Fruit fly (Drosophila melanogaster): ENCODE data around the gene twit.
A peak's percentile ranks its signal among the peaks of the same experiment; 100 is the strongest.

Gene twit

DNA sequence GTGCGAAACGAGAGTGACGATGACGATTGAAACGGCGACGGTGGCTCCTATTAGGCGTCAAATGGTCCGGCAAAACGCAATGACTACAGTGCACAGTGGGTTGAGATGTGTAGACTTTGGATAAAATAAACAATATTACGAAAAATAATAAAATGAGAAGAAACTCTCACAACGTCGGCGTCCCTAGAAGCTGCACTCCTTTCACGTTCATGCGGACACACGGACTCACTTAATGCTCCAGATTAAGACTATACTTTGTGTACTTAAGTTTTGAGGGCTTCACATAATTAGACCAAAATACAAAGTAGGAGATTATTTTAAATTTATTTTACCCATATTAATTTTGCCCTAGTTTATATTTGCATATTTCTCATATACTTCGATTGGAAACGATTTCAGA lies 12.4 kb upstream of the twit start:
- no peak for TF ChIP-seq CG17801 (GFP tag; optimal IDR thresholded peaks at IDR 0.05; ENCODE audit: partially characterized antibody)

DNA sequence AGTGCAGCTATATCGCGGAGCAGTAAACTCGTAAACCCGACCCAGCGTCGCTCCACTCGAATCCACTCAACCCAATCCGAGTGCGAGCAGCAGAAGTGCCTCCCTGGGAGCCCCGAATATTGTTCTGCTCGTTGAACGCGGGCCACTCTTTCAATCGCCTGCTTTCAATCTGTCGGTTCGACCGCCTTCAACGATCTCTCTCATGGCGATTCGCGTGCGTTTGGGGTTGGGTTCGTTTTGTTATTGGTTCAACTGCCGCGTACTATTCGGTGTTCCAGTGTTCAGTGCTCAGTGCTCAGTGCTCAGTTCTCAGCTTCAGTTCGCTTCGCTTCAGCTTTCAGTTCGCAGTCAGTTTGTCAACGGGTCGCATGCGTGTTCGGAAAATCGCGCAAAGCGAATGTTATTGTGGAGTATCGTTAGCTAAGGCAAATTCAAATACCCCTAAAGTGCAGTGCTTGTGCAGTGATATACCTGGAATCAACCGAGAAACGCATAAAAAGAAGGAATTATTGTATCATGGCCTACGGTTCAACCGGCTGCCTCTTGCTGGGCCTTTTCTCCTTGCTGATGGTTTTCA lies 11.8 kb upstream of the twit start, which contains the start of gene CG31676:
TSS of gene CG31676 (plus strand) at position 289 of the 577 bp plus-strand sequence.
- TF ChIP-seq CG17801 (GFP tag; optimal IDR thresholded peaks at IDR 0.05; ENCODE audit: partially characterized antibody) = no peak

DNA sequence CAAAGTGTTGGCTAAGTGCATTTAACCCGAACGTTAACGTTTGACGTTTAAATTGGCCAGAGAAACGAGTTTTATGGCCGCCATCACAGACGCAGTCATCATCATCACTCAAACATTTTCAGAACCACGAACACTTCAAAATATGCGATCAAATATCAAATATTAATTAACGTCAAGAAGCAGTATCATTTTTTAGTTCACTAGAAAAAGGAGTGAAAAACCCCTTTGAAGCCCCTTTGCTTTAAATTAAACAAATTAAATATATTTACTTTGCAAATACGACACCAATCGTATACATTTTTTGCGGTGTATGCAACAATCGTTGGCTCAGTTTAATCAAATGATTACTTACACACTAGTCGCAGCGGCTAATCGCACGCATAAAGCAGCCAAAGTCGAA lies 8.0 kb upstream of the twit start:
- no peak for TF ChIP-seq CG17801 (GFP tag; optimal IDR thresholded peaks at IDR 0.05; ENCODE audit: partially characterized antibody)

DNA sequence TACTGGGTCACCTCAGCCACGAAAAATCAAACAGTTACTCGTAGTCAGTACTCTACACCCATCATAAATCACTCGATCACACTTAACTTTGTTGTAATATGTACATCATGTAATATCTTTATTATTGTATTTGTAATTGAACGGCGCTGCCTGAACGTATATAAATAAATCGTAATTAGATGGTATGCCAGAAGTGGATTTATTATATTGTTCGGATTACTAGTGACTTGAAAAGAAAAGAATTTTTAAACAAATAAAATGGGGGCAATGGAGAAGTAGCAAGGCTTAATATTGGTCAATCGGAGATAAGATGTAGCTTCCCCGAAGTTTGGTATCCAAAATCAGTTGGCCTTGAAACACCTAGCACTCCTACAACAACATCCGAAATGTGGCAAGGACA lies 3.4 kb upstream of the twit start, which contains the start of gene CG14402:
TSS of gene CG14402 (plus strand) at position 301 of the 400 bp plus-strand sequence.
- no peak for TF ChIP-seq CG17801 (GFP tag; optimal IDR thresholded peaks at IDR 0.05; ENCODE audit: partially characterized antibody)

DNA sequence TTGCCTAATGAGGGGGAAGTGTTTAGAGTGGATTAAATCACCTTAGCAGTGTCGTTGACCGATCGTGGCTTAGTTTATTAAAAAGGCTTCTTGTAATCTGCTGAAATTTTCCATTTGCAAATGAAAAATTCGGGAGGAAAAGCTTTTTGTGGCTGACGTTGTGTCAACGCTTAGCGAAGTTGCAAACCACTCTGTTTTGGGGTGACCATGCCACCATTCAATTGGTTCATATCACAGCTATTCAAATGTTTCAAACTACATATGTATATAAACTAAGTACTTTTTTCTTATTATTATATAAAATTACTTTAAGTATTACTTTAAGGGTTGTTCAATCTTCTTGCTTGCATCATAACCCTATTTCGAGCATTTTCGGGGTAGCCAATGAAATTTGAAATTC lies 786 bp upstream of the twit start:
- no peak for TF ChIP-seq CG17801 (GFP tag; optimal IDR thresholded peaks at IDR 0.05; ENCODE audit: partially characterized antibody)

- TF ChIP-seq CG17801 (GFP tag; optimal IDR thresholded peaks at IDR 0.05; ENCODE audit: partially characterized antibody) = no peak
Observed at dm6 chr2L:20857791-20858190, 5.4 kb downstream of the twit start, which contains the start of gene CG14400. TSS of gene CG14400 (minus strand) at chr2L:20857891.

DNA sequence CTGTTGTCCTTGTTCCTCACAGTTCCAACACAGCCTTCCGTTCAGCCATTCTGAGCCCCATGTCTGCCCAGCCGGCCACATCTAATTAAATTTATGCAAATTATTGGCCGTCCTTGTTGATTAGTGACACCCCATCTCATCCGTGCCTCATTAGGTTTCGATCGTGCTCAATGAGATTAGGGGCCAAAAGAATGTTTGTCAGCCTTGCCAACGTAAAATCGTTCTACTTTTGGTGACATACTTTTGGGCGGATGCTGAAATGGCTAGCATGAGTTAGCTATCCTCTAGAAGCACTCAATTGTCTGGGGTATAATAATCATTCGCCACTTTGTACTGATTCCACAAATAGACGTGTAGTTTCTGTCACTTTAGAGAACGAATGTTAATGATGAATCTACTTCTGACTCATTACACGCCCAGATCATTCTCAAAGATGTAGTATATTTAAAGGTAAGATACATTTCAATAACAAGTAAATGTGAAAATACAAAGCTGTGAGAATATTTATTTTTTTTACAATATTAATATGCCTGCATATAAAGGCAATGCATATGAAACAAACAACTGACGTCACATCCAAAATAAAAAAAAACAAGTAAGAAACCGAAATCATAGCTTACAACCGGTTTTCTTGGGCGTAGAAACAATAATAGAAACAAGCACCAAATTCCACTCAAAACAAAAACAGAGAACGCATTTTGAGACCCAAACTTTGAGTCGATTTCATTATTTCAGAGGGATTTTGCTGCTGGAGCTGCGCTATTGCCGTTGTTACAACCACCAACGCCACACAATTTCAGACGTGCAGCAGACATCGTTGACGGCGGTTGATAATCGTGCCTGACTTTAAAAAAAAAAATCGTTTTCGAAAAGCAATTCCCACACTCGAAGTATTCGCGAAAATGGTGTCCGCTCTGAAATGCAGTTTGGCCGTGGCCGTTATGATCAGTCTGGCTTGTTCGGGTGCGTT lies 6.3 kb downstream of the twit start, which contains the start of gene bero:
TSS of gene bero (plus strand) at position 325 of the 970 bp plus-strand sequence.
- no peak for TF ChIP-seq CG17801 (GFP tag; optimal IDR thresholded peaks at IDR 0.05; ENCODE audit: partially characterized antibody)

DNA sequence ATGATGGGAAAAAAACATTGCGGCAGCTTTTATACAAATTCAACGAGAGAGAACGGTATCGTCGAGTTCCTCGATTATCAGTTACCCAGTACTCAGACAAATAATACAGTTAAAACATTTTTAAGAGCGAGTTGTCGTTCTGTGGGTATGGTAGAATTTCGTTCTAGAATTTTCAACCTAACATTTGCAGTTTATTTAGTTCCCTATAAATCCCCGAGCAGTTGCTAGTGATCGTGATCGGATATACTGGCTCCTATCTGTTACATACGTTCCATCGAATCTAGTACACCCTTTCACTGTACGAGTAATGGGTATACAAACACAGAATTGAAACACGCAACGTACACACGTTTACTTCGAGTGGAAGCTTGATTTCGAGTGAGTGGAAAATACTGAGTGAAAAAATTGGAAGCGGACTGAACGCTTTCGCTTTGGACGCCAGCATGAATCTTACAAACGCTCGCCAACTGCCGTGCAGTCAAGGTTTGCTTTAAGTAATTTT lies 12.4 kb downstream of the twit start, which contains the start of gene CG9338:
TSS of gene CG9338 (plus strand) at position 452 of the 502 bp plus-strand sequence.
- peak; percentile 73 for TF ChIP-seq CG17801 (GFP tag; optimal IDR thresholded peaks at IDR 0.05; ENCODE audit: partially characterized antibody)

DNA sequence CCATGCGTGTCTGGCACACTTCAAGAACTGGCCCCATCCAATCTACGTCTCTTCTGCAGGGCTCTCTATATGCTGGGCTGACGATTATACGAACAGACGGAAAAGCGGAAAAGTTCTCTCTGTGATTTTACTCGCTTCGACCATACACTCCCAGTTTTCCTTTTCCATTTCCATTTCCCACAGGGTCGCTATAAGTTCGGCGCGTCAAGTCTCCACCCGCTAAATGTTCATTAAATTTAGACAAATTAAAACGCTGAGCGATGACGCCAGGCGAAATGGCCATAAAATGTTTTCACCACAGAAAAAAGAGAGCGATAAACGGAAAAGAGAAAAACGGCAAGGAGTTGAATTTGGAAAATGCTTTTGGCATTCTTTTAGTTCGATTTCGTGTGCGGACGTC lies 15.0 kb downstream of the twit start, which contains the start of gene CG31675:
TSS of gene CG31675 (plus strand) at position 375 of the 400 bp plus-strand sequence.
- TF ChIP-seq CG17801 (GFP tag; optimal IDR thresholded peaks at IDR 0.05; ENCODE audit: partially characterized antibody) = no peak

DNA sequence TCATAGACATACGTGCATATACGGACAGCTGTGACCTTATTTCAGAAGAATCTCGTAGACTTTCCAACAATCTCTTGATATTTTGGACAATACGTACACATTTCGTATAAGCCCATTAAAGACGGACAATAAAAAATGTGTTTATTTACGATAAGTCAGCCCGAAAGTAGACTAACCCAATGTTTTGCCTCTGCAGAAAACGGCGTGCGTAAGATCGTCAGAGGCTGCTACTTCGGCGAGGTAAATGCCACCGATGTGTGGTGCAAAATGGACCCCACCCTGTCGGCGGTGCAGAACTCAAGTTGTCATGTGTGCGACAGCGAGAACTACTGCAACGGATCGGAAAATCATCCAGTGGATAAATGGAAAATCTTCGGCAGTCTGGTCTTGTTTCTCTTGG lies 16.5 kb downstream of the twit start:
- TF ChIP-seq CG17801 (GFP tag; optimal IDR thresholded peaks at IDR 0.05; ENCODE audit: partially characterized antibody) = no peak

DNA sequence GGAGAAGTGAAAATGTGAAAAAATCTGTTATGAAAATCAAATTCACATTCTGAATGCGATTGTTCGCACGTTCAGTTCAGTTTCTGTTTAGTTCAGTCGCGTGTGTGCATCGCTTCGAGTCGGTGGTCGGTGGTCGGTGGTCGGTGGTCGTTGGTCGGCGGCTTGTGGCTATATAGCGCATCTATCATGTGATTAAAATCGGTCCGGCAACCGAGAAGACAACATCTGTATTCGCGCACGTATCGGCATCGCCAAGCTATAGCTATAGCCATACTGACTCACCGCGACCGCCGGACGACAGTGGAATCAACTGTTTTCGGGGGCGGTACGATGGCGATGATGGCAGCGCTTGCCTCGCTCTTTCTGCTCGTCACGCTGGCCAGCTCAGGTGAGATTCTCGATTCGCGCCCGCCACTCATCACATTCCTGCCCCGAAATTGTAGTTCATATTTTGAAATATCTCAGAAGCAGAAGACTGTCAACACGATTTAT lies 17.5 kb downstream of the twit start, which contains the start of gene CG14401:
TSS of gene CG14401 (plus strand) at position 51 of the 492 bp plus-strand sequence.
- no peak for TF ChIP-seq CG17801 (GFP tag; optimal IDR thresholded peaks at IDR 0.05; ENCODE audit: partially characterized antibody)

DNA sequence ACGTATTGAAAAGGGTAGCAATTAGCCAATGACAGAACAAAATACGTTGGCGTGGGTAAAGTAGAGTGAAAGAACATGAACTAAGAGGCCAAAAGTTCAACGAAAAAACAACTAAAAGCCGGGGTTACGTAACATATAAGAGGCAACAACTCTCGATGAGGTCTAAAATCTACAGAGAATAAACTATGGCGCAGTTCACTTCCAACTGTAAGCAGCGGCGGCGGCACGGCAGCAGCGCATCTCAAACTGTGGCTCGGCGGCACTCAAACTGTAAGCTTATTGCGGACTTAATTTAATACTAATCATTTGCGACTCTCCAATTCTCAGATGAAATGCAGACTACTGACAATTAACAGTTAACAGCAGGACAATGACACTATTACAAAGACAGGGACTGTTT lies 22.1 kb downstream of the twit start:
- no peak for TF ChIP-seq CG17801 (GFP tag; optimal IDR thresholded peaks at IDR 0.05; ENCODE audit: partially characterized antibody)

- no peak for TF ChIP-seq CG17801 (GFP tag; optimal IDR thresholded peaks at IDR 0.05; ENCODE audit: partially characterized antibody)
Observed at dm6 chr2L:20878052-20878451, 25.7 kb downstream of the twit start.

DNA sequence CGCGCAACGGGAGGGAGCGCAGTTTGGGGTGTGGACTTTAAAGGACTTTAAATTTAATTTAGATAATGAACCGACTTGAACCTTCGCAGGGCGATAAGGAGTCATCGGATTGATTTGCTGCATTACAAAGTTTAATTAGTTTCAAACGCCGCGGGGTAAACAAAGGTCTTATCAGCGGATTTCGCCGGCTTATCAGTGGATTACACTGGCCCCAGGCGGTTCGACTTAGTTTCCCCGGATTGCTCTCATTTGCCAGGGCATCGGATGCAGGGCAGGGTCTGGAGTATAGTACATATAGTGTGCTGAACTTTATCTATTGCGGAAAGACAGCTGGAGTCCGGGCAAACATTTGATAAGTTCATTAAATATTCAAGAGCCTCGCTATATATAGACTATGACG lies 26.1 kb downstream of the twit start:
- no peak for TF ChIP-seq CG17801 (GFP tag; optimal IDR thresholded peaks at IDR 0.05; ENCODE audit: partially characterized antibody)

- no peak for TF ChIP-seq CG17801 (GFP tag; optimal IDR thresholded peaks at IDR 0.05; ENCODE audit: partially characterized antibody)
Observed at dm6 chr2L:20879567-20880141, 27.3 kb downstream of the twit start.

All from ovary, adult (tissue).